Fruit fly (Drosophila melanogaster) whole organism, adult: ENCODE results near the gene Meltrin.

ENCODE experiments used
- CG33017 ChIP-seq: fragments of 200-800 bp; sonication (Bioruptor generic); optimal IDR thresholded peaks from 2 replicates; lab custom pipeline; 2018; ENCODE audit warnings: missing biosample characterization, mild to moderate bottlenecking, missing genetic modification characterization, moderate library complexity
- bab1 ChIP-seq: fragments of 200-800 bp; sonication (Bioruptor generic); optimal IDR thresholded peaks from 3 replicates; lab custom pipeline; 2019; ENCODE audit warnings: missing biosample characterization, mild to moderate bottlenecking, missing genetic modification characterization, moderate library complexity
- kay ChIP-seq: fragments of 200-800 bp; sonication (Bioruptor generic); peaks from one replicate; lab custom pipeline; 2016; ENCODE audit warnings: missing biosample characterization, missing genetic modification characterization, borderline replicate concordance

- TF ChIP-seq kay (GFP tag; lab: Kevin White, UChicago): no peak
- no peak for TF ChIP-seq CG33017
- no peak for TF ChIP-seq bab1 (GFP tag; lab: Kevin White, UChicago)
Observed at dm6 chr3R:14720130-14720529, 23.0 kb upstream of the Meltrin start.
